Fruit fly (Drosophila melanogaster) whole organism, wandering third instar larva: Measurements from ENCODE around the gene CG14453.

Experiments used
- Abd-B ChIP-seq: fragments of >200 bp; optimal IDR thresholded peaks from 2 replicates; lab custom pipeline; 2017; ENCODE audit warnings: missing biosample characterization, missing genetic modification characterization
- CG32264 ChIP-seq: fragments of 200-800 bp; sonication (Bioruptor generic); optimal IDR thresholded peaks from 2 replicates; lab custom pipeline; 2016; ENCODE audit warnings: missing biosample characterization, missing genetic modification characterization
- CG9705 ChIP-seq: fragments of 200-800 bp; sonication (Bioruptor generic); optimal IDR thresholded peaks from 2 replicates; lab custom pipeline; 2018; ENCODE audit warnings: missing biosample characterization, mild to moderate bottlenecking, missing genetic modification characterization
- HLH106 ChIP-seq: fragments of 200-800 bp; optimal IDR thresholded peaks from 3 replicates; lab custom pipeline; 2019; ENCODE audit warnings: missing biosample characterization, mild to moderate bottlenecking, missing genetic modification characterization, moderate library complexity
- Jra ChIP-seq: sonication (Bioruptor generic); optimal IDR thresholded peaks from 2 replicates; lab custom pipeline; 2016; ENCODE audit warnings: missing biosample characterization, missing genetic modification characterization
- Myc ChIP-seq: fragments of >200 bp; optimal IDR thresholded peaks from 2 replicates; lab custom pipeline; 2017
- N ChIP-seq: fragments of >200 bp; optimal IDR thresholded peaks from 2 replicates; lab custom pipeline; 2018; ENCODE audit warnings: missing biosample characterization, missing external identifiers, missing genetic modification characterization
- OdsH ChIP-seq: fragments of 200-800 bp; sonication (Bioruptor generic); optimal IDR thresholded peaks from 2 replicates; lab custom pipeline; 2016; ENCODE audit warnings: missing biosample characterization, mild to moderate bottlenecking, missing genetic modification characterization
- Rel ChIP-seq, 2 experiments: fragments of 200-800 bp; sonication (Bioruptor generic) in 1 of 2; optimal IDR thresholded peaks; 2 replicates in 1 of 2; 3 replicates in 1 of 2; lab custom pipeline; 2016 to 2019; ENCODE audit warnings: mild to moderate bottlenecking in 2 of 2, missing biosample characterization in 2 of 2, missing genetic modification characterization in 2 of 2, moderate library complexity in 1 of 2
- Sp1 ChIP-seq: fragments of 200-800 bp; sonication (Bioruptor generic); optimal IDR thresholded peaks from 3 replicates; lab custom pipeline; 2019; ENCODE audit warnings: missing biosample characterization, mild to moderate bottlenecking, missing genetic modification characterization, moderate library complexity
- Vsx2 ChIP-seq: fragments of 200-300, 225-300 bp; sonication (Bioruptor generic); optimal IDR thresholded peaks from 2 replicates; lab custom pipeline; 2018; ENCODE audit warnings: missing biosample characterization, missing genetic modification characterization; ENCODE audit not compliant: partially characterized antibody
- br ChIP-seq: fragments of 200-800 bp; sonication (Bioruptor generic); optimal IDR thresholded peaks from 2 replicates; lab custom pipeline; 2016; ENCODE audit warnings: missing biosample characterization, missing genetic modification characterization
- brk ChIP-seq: fragments of 200-800 bp; sonication (Bioruptor generic); optimal IDR thresholded peaks from 2 replicates; lab custom pipeline; 2016; ENCODE audit warnings: missing biosample characterization, mild to moderate bottlenecking, missing genetic modification characterization
- dl ChIP-seq, 2 experiments: fragments of 175-275, 200-275 bp in 1 of 2; fragments of 200-275 bp in 1 of 2; sonication (Bioruptor generic); optimal IDR thresholded peaks; lab custom pipeline; 2018; ENCODE audit warnings: mild to moderate bottlenecking in 2 of 2, missing biosample characterization in 2 of 2, missing genetic modification characterization in 2 of 2, moderate library complexity in 2 of 2; ENCODE audit not compliant: partially characterized antibody in 2 of 2, insufficient read depth in 1 of 2
- dmrt93B ChIP-seq: fragments of 200-800 bp; sonication (Bioruptor generic); optimal IDR thresholded peaks from 2 replicates; lab custom pipeline; 2018; ENCODE audit warnings: missing biosample characterization, mild to moderate bottlenecking, missing genetic modification characterization
- dsf ChIP-seq: sonication (Bioruptor generic); optimal IDR thresholded peaks from 2 replicates; lab custom pipeline; 2016; ENCODE audit warnings: missing biosample characterization, missing genetic modification characterization, borderline replicate concordance
- ey ChIP-seq: fragments of 200-800 bp; sonication (Bioruptor generic); optimal IDR thresholded peaks from 2 replicates; lab custom pipeline; 2016; ENCODE audit warnings: missing biosample characterization, missing genetic modification characterization
- foxo ChIP-seq, 2 experiments: fragments of 200-800 bp; sonication (Bioruptor generic); optimal IDR thresholded peaks; 2 replicates in 1 of 2; 3 replicates in 1 of 2; lab custom pipeline; 2016 to 2017; ENCODE audit warnings: missing biosample characterization in 2 of 2, missing genetic modification characterization in 2 of 2
- fru ChIP-seq: fragments of 200-800 bp; sonication (Bioruptor generic); optimal IDR thresholded peaks from 3 replicates; lab custom pipeline; 2016; ENCODE audit warnings: missing biosample characterization, mild to moderate bottlenecking, missing genetic modification characterization
- h ChIP-seq: fragments of 200-800 bp; sonication (Bioruptor generic); optimal IDR thresholded peaks from 3 replicates; lab custom pipeline; 2016; ENCODE audit warnings: missing biosample characterization, mild to moderate bottlenecking, missing genetic modification characterization
- jim ChIP-seq: fragments of 175-275, 200-325 bp; sonication (Bioruptor generic); optimal IDR thresholded peaks from 2 replicates; lab custom pipeline; 2016; ENCODE audit warnings: missing biosample characterization, mild to moderate bottlenecking, missing genetic modification characterization
- lola ChIP-seq: fragments of >200 bp; optimal IDR thresholded peaks from 2 replicates; lab custom pipeline; 2017; ENCODE audit warnings: missing biosample characterization, missing genetic modification characterization
- pan ChIP-seq: fragments of >200 bp; optimal IDR thresholded peaks from 2 replicates; lab custom pipeline; 2017
- psq ChIP-seq: fragments of 200-800 bp; sonication (Bioruptor generic); optimal IDR thresholded peaks from 3 replicates; lab custom pipeline; 2017; ENCODE audit warnings: missing biosample characterization, mild to moderate bottlenecking, missing genetic modification characterization, moderate library complexity
- rgr ChIP-seq: fragments of 200-800 bp; sonication (Bioruptor generic); optimal IDR thresholded peaks from 3 replicates; lab custom pipeline; 2016; ENCODE audit warnings: missing biosample characterization, mild to moderate bottlenecking, missing genetic modification characterization
- sage ChIP-seq: fragments of 200-800 bp; sonication (Bioruptor generic); optimal IDR thresholded peaks from 2 replicates; lab custom pipeline; 2016; ENCODE audit warnings: missing biosample characterization, mild to moderate bottlenecking, missing genetic modification characterization
- sv ChIP-seq: fragments of 200-800 bp; sonication (Bioruptor generic); optimal IDR thresholded peaks from 3 replicates; lab custom pipeline; 2016; ENCODE audit warnings: missing biosample characterization, missing genetic modification characterization
- tai ChIP-seq: sonication (Bioruptor generic); optimal IDR thresholded peaks from 2 replicates; lab custom pipeline; 2016; ENCODE audit warnings: missing biosample characterization, missing genetic modification characterization
- usp ChIP-seq: fragments of >200 bp; optimal IDR thresholded peaks from 2 replicates; lab custom pipeline; 2017; ENCODE audit warnings: missing biosample characterization, missing genetic modification characterization
- woc ChIP-seq: sonication (Bioruptor generic); optimal IDR thresholded peaks from 2 replicates; lab custom pipeline; 2016; ENCODE audit warnings: missing biosample characterization, mild to moderate bottlenecking, missing genetic modification characterization

The CG14453 gene

dm6 chr3L:22648372-22648771 is 45.5 kb upstream of the CG14453 start, which contains the start of gene CG33770:
TSS of gene CG33770 (plus strand) at chr3L:22648672.
- TF ChIP-seq N (GFP tag; lab: Kevin White, UChicago) (no peak), jim (GFP tag; lab: Kevin White, UChicago) (no peak), h (GFP tag; lab: Kevin White, UChicago) (no peak), lola (GFP tag; lab: Kevin White, UChicago) (no peak), foxo (GFP tag; optimal IDR thresholded peaks at IDR 0.05; lab: Kevin White, UChicago) (no peak), rgr (GFP tag; lab: Kevin White, UChicago) (no peak), Jra (GFP tag; lab: Kevin White, UChicago) (no peak), Vsx2 (no peak), fru (GFP tag; lab: Kevin White, UChicago) (no peak), CG9705 (no peak), ey (GFP tag; lab: Kevin White, UChicago) (no peak), woc (GFP tag; lab: Kevin White, UChicago) (no peak), Myc (lab: Kevin White, UChicago) (no peak), br (no peak), sage (no peak), pan (no peak), HLH106 (tag; lab: Kevin White, UChicago) (no peak), dmrt93B (GFP tag; lab: Kevin White, UChicago) (no peak), OdsH (no peak), brk (GFP tag; lab: Kevin White, UChicago) (no peak)

DNA sequence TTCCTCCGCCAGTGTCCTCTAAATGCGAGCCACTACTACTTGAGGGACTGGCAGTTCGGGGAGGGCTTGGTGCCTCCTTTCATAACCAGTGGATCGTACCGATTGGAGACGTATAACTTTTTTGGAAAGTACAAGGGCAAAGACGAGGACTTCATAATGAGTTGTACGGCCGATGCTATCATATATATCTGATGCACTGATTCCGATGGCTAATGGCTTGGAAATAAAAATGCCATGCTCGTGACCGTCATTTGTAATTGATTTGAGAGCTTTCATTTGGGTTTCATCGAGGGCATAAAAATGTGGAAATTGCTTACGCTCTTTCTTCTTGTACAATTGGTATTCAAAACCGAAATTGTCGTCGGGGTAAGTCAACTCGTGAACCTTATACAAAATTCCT is 44.8 kb upstream of the CG14453 start, which contains the start of gene CG33771:
CG33771 (plus strand) TSS at position 301 of the 400 bp plus-strand sequence.
- TF ChIP-seq brk (GFP tag; lab: Kevin White, UChicago), result no peak
- no peak for TF ChIP-seq Vsx2
- no peak for TF ChIP-seq dsf (GFP tag; lab: Kevin White, UChicago)
- no peak for TF ChIP-seq usp (GFP tag; lab: Kevin White, UChicago)
- no peak for TF ChIP-seq br
- TF ChIP-seq CG32264 (GFP tag; lab: Kevin White, UChicago), result no peak
- no peak for TF ChIP-seq dmrt93B (GFP tag; lab: Kevin White, UChicago)
- TF ChIP-seq, all 38 proteins: peak for 0

DNA sequence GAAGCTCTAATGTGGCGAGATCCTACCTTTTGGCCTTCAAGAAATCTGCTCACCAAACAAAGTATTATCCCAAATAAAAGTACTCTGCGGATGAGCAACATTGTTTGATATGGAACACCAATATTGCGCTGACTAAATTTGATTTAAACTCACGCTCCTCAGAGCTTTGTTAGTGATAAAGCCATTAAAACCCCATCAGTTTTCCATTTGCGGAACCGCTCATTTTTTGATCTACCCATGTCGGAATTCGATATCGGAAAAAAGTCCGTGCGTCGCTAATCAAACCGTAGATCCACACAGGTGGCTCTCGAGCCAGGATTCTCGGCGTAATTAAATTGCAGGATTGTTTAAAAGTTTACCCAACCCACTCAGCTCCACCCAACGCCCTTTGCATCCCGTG is 41.5 kb upstream of the CG14453 start, which contains the start of gene CG33772:
CG33772 (minus strand) TSS at position 101 of the 400 bp plus-strand sequence.
- TF ChIP-seq sv (GFP tag; lab: Kevin White, UChicago) (no peak), lola (GFP tag; lab: Kevin White, UChicago) (no peak), foxo (GFP tag; optimal IDR thresholded peaks at IDR 0.05; lab: Kevin White, UChicago) (no peak)

DNA sequence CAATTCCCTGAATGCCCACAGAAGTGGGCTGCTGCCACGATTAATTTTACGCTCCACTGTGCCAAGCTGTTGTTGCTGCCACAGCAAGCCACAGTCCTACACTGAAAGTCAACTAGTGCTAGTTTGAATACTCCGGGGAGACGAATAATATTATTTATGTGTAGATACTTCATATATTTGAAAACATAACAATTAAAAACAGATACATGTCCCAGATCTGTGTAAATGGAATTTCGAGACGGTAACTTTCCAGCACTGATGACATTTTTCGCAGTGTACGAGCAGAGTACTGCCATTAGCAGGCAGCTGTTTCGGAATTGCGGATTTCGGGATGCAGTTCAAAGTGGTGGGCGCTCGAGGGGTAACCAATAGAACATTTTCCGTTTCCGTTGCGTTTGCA is 28.8 kb upstream of the CG14453 start:
- TF ChIP-seq N (GFP tag; lab: Kevin White, UChicago) (no peak), HLH106 (tag; lab: Kevin White, UChicago) (peak; percentile 27), OdsH (peak; percentile 11), Sp1 (peak; percentile 1), h (GFP tag; lab: Kevin White, UChicago) (peak; percentile 46), ey (GFP tag; lab: Kevin White, UChicago) (peak; percentile 44), Rel (GFP tag; optimal IDR thresholded peaks at IDR 0.05; lab: Kevin White, UChicago) (no peak), Rel (tag; optimal IDR thresholded peaks at IDR 0.05; lab: Kevin White, UChicago) (no peak), foxo (GFP tag; optimal IDR thresholded peaks at IDR 0.05; lab: Kevin White, UChicago) (peak in 1 of 2 experiments; percentile 8), fru (GFP tag; lab: Kevin White, UChicago) (peak; percentile 25), dmrt93B (GFP tag; lab: Kevin White, UChicago) (no peak), rgr (GFP tag; lab: Kevin White, UChicago) (peak; percentile 49), usp (GFP tag; lab: Kevin White, UChicago) (no peak)
- TF ChIP-seq, all 38 proteins: peak for 8

DNA sequence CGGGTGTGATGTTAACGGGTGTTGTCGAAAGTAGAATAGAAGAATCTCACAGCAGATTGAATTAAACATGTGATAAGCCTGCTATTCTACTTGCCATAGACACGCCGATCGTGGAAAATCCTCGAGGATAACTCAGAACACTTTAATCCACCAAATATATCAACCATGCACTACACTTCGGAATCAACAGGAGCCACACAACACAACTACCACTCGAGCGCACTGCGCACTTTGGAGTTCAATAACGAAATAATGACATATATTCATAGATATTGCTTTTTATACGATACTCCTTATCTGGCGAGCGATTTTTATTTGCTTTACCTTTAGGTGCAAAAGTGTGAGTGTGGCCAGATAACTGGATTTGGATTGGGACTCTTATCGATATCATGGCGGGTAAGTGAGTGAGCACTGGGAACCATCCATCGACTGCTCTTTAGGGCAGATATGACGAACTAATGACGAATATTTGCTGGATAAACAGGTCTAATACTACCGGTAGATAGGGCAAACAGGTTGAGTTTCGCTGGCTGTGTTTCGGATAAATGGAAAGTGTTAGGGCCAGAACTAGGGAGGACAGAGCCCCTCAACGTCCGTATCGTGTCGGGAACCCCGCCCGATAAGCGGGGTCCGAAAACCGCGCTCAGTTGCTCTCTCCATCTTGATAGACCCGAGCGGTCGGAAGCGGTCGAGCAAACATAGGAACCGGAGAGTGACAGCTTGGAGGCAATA is 24.4 kb upstream of the CG14453 start, which contains the start of gene Jhbp6:
Jhbp6 (plus strand) TSS at position 682 of the 732 bp plus-strand sequence.
- TF ChIP-seq psq (GFP tag; lab: Kevin White, UChicago) (no peak), h (GFP tag; lab: Kevin White, UChicago) (no peak), br (no peak), Abd-B (no peak), Myc (lab: Kevin White, UChicago) (no peak), Rel (GFP tag; optimal IDR thresholded peaks at IDR 0.05; lab: Kevin White, UChicago) (no peak), Rel (tag; optimal IDR thresholded peaks at IDR 0.05; lab: Kevin White, UChicago) (peak; percentile 13), fru (GFP tag; lab: Kevin White, UChicago) (no peak), usp (GFP tag; lab: Kevin White, UChicago) (no peak), sv (GFP tag; lab: Kevin White, UChicago) (no peak), tai (GFP tag; lab: Kevin White, UChicago) (no peak), dl (GFP tag; optimal IDR thresholded peaks at IDR 0.05; lab: Kevin White, UChicago; ENCODE audit: insufficient read depth in 1 of 2, partially characterized antibody in 2 of 2) (no peak), rgr (GFP tag; lab: Kevin White, UChicago) (peak; percentile 12), brk (GFP tag; lab: Kevin White, UChicago) (no peak), pan (no peak), OdsH (no peak), lola (GFP tag; lab: Kevin White, UChicago) (no peak)
